Worm (Caenorhabditis elegans) whole organism, young adult: ENCODE data around the gene Y59C2A.2.

Experiments used
- B0261.1 ChIP-seq: sonication (generic microtip); optimal IDR thresholded peaks from 2 replicates; lab custom pipeline; 2016; ENCODE audit warnings: mild to moderate bottlenecking, missing genetic modification characterization, moderate library complexity, missing compliant biosample characterization
- F39B2.1 ChIP-seq: fragments of 200-800 bp; sonication (Bioruptor generic); IDR thresholded peaks from 2 replicates; pipeline ENCODE4 v1.3.6; 2022; ENCODE audit warnings: missing genetic modification reagents, missing genetic modification characterization, missing compliant biosample characterization
- Y67H2A.10 ChIP-seq: fragments of 200-800 bp; sonication (Bioruptor generic); conservative IDR thresholded peaks from 2 replicates; pipeline ENCODE4 v1.3.6; 2022; ENCODE audit warnings: missing genetic modification reagents, missing genetic modification characterization, missing compliant biosample characterization
- aptf-2 ChIP-seq: fragments of 200-800 bp; sonication (Bioruptor generic); conservative IDR thresholded peaks from 2 replicates; pipeline ENCODE4 v1.3.6; 2022; ENCODE audit warnings: missing genetic modification reagents, missing genetic modification characterization, missing compliant biosample characterization
- attf-5 ChIP-seq: fragments of 200-800 bp; sonication (Bioruptor generic); optimal IDR thresholded peaks from 2 replicates; lab custom pipeline; 2018; ENCODE audit warnings: mild to moderate bottlenecking, missing genetic modification characterization, missing compliant biosample characterization
- bed-2 ChIP-seq: fragments of 200-800 bp; sonication (Bioruptor generic); IDR thresholded peaks from 2 replicates; pipeline ENCODE4 v1.3.6; 2022; ENCODE audit warnings: missing genetic modification reagents, missing genetic modification characterization, missing compliant biosample characterization
- cebp-2 ChIP-seq: fragments of 200-800 bp; sonication (Bioruptor generic); IDR thresholded peaks from 2 replicates; pipeline ENCODE4 v1.3.6; 2022; ENCODE audit warnings: missing genetic modification characterization, missing compliant biosample characterization
- ceh-79 ChIP-seq: sonication (generic microtip); optimal IDR thresholded peaks from 2 replicates; lab custom pipeline; 2017; ENCODE audit warnings: mild to moderate bottlenecking, missing genetic modification characterization, missing compliant biosample characterization
- dpl-1 ChIP-seq: fragments of 150-350 bp; optimal IDR thresholded peaks from 2 replicates; lab custom pipeline; 2014; ENCODE audit warnings: missing biosample characterization, missing genetic modification reagents, missing genetic modification characterization
- egl-44 ChIP-seq: fragments of 200-800 bp; sonication (Bioruptor generic); IDR thresholded peaks from 2 replicates; pipeline ENCODE4 v1.3.6; 2022; ENCODE audit warnings: missing genetic modification reagents, missing genetic modification characterization, missing compliant biosample characterization
- him-1 ChIP-seq: sonication (generic microtip); optimal IDR thresholded peaks from 2 replicates; lab custom pipeline; 2016; ENCODE audit warnings: missing genotype, missing genetic modification reagents, missing genetic modification characterization, missing compliant biosample characterization
- hsf-1 ChIP-seq: fragments of 200-800 bp; sonication (Bioruptor generic); IDR thresholded peaks from 2 replicates; pipeline ENCODE4 v1.3.6; 2022; ENCODE audit warnings: missing genetic modification reagents, missing genetic modification characterization, missing compliant biosample characterization
- lag-1 ChIP-seq: fragments of 200-800 bp; sonication (Bioruptor generic); IDR thresholded peaks from 2 replicates; pipeline ENCODE4 v1.3.6; 2022; ENCODE audit warnings: missing genetic modification reagents, missing genetic modification characterization, missing compliant biosample characterization
- let-607 ChIP-seq, 2 experiments: fragments of 200-800 bp in 1 of 2; sonication (Bioruptor generic) in 1 of 2; sonication (generic microtip) in 1 of 2; optimal IDR thresholded peaks; 2 replicates each; lab custom pipeline; 2016 to 2018; ENCODE audit warnings: mild to moderate bottlenecking in 2 of 2, missing compliant biosample characterization in 2 of 2, missing genetic modification characterization in 2 of 2, moderate library complexity in 2 of 2, missing genotype in 1 of 2
- lin-35 ChIP-seq, 3 experiments: fragments of 150-350 bp in 2 of 3; sonication (generic microtip) in 1 of 3; optimal IDR thresholded peaks; 2 replicates each; lab custom pipeline; 2014 to 2018; ENCODE audit warnings: missing biosample characterization in 3 of 3, missing genetic modification characterization in 3 of 3, missing genetic modification reagents in 3 of 3
- lsl-1 ChIP-seq: fragments of 200-800 bp; sonication (Bioruptor generic); optimal IDR thresholded peaks from 2 replicates; lab custom pipeline; 2018; ENCODE audit warnings: mild to moderate bottlenecking, missing genetic modification characterization, moderate library complexity, missing compliant biosample characterization
- lsy-27 ChIP-seq: sonication (generic microtip); optimal IDR thresholded peaks from 2 replicates; lab custom pipeline; 2017; ENCODE audit warnings: missing genetic modification characterization, mild to moderate bottlenecking, missing compliant biosample characterization, antibody characterized with exemption, missing genotype, borderline replicate concordance; ENCODE audit not compliant: insufficient read depth
- mcd-1 ChIP-seq: fragments of 200-800 bp; sonication (Bioruptor generic); IDR thresholded peaks from 2 replicates; pipeline ENCODE4 v1.3.6; 2022; ENCODE audit warnings: missing genetic modification reagents, missing genetic modification characterization, missing compliant biosample characterization
- mel-28 ChIP-seq: sonication (generic microtip); optimal IDR thresholded peaks from 2 replicates; lab custom pipeline; 2016; ENCODE audit warnings: borderline replicate concordance, mild to moderate bottlenecking, missing genetic modification characterization, missing compliant biosample characterization
- nhr-120 ChIP-seq: fragments of 200-800 bp; sonication (Bioruptor generic); IDR thresholded peaks from 2 replicates; pipeline ENCODE4 v1.3.6; 2022; ENCODE audit warnings: missing genetic modification characterization, missing compliant biosample characterization
- nhr-27 ChIP-seq: fragments of 200-800 bp; sonication (Bioruptor generic); optimal IDR thresholded peaks from 2 replicates; lab custom pipeline; 2018; ENCODE audit warnings: mild to moderate bottlenecking, missing genetic modification characterization, moderate library complexity, missing compliant biosample characterization
- nhr-80 ChIP-seq: sonication (generic microtip); optimal IDR thresholded peaks from 2 replicates; lab custom pipeline; 2016; ENCODE audit warnings: missing genetic modification characterization, missing compliant biosample characterization
- nhr-90 ChIP-seq: sonication (generic microtip); optimal IDR thresholded peaks from 2 replicates; lab custom pipeline; 2016; ENCODE audit warnings: missing genotype, mild to moderate bottlenecking, missing genetic modification characterization, missing compliant biosample characterization
- pbrm-1 ChIP-seq: fragments of 200-800 bp; sonication (Bioruptor generic); IDR thresholded peaks from 2 replicates; pipeline ENCODE4 v1.3.6; 2022; ENCODE audit warnings: missing genetic modification reagents, missing genetic modification characterization, missing compliant biosample characterization
- rec-8 ChIP-seq, 2 experiments: sonication (generic microtip); optimal IDR thresholded peaks; 2 replicates each; lab custom pipeline; 2016; ENCODE audit warnings: mild to moderate bottlenecking in 2 of 2, missing genetic modification characterization in 2 of 2, missing genetic modification reagents in 2 of 2, missing genotype in 2 of 2, missing biosample characterization in 1 of 2, missing compliant biosample characterization in 1 of 2, moderate library complexity in 1 of 2
- snpc-1.1 ChIP-seq: sonication (generic microtip); optimal IDR thresholded peaks from 2 replicates; lab custom pipeline; 2017; ENCODE audit warnings: missing genetic modification characterization, mild to moderate bottlenecking, missing compliant biosample characterization, antibody characterized with exemption, moderate library complexity, missing genotype, missing genetic modification reagents; ENCODE audit not compliant: insufficient read depth
- snpc-3.4 ChIP-seq: sonication (generic microtip); optimal IDR thresholded peaks from 2 replicates; lab custom pipeline; 2017; ENCODE audit warnings: missing genetic modification characterization, mild to moderate bottlenecking, missing compliant biosample characterization, antibody characterized with exemption, moderate library complexity, missing genotype, missing genetic modification reagents
- somi-1 ChIP-seq: fragments of 200-800 bp; sonication (Bioruptor generic); optimal IDR thresholded peaks from 2 replicates; lab custom pipeline; 2018; ENCODE audit warnings: mild to moderate bottlenecking, missing genetic modification characterization, missing compliant biosample characterization
- tbx-9 ChIP-seq: sonication (generic microtip); optimal IDR thresholded peaks from 2 replicates; lab custom pipeline; 2016; ENCODE audit warnings: borderline replicate concordance, missing genetic modification characterization, inconsistent platforms, missing compliant biosample characterization
- tlf-1 ChIP-seq: fragments of 200-800 bp; sonication (Bioruptor generic); optimal IDR thresholded peaks from 2 replicates; lab custom pipeline; 2018; ENCODE audit warnings: mild to moderate bottlenecking, missing genetic modification characterization, missing compliant biosample characterization
- unc-130 ChIP-seq: sonication (generic microtip); optimal IDR thresholded peaks from 2 replicates; lab custom pipeline; 2016; ENCODE audit warnings: missing genetic modification reagents, missing genetic modification characterization, missing compliant biosample characterization
- zim-3 ChIP-seq: sonication (generic microtip); optimal IDR thresholded peaks from 2 replicates; lab custom pipeline; 2017; ENCODE audit warnings: mild to moderate bottlenecking, missing genetic modification characterization, moderate library complexity, missing compliant biosample characterization
- ztf-28 ChIP-seq: fragments of 200-800 bp; sonication (Bioruptor generic); IDR thresholded peaks from 2 replicates; pipeline ENCODE4 v1.3.6; 2022; ENCODE audit warnings: missing genetic modification reagents, missing genetic modification characterization, missing compliant biosample characterization

The Y59C2A.2 gene

ce11 chrII:2176688-2177087 is 27.2 kb downstream of the Y59C2A.2 start, which contains the start of gene gba-1:
TSS of gene gba-1 (plus strand) at chrII:2176741.
- peak; percentile 38 for TF ChIP-seq nhr-80 (tag; lab: Kevin White, UChicago)
- TF ChIP-seq attf-5 (GFP tag; lab: Kevin White, UChicago): no peak

ce11 chrII:2175367-2175766 is 28.6 kb downstream of the Y59C2A.2 start, which contains the start of gene C33C12.7:
TSS of gene C33C12.7 (minus strand) at chrII:2175467.
- TF ChIP-seq unc-130 (GFP tag; lab: Kevin White, UChicago) (no peak), lsy-27 (tag; lab: Kevin White, UChicago) (no peak), egl-44 (GFP tag; lab: Robert Waterston, UW) (no peak)

- TF ChIP-seq nhr-120 (GFP tag; lab: Robert Waterston, UW): no peak
- no peak for TF ChIP-seq bed-2 (GFP tag; lab: Robert Waterston, UW)
- TF ChIP-seq zim-3 (tag; lab: Kevin White, UChicago): no peak
- no peak for TF ChIP-seq let-607 (tag; optimal IDR thresholded peaks at IDR 0.05; lab: Kevin White, UChicago)
- TF ChIP-seq hsf-1: no peak
- no peak for TF ChIP-seq ceh-79 (tag; lab: Kevin White, UChicago)
- TF ChIP-seq Y67H2A.10 (GFP tag; lab: Robert Waterston, UW): no peak
- TF ChIP-seq pbrm-1 (GFP tag; lab: Robert Waterston, UW): no peak
- no peak for TF ChIP-seq lsl-1 (GFP tag; lab: Kevin White, UChicago)
- TF ChIP-seq nhr-80 (tag; lab: Kevin White, UChicago): no peak
- no peak for TF ChIP-seq snpc-3.4 (tag; lab: Kevin White, UChicago)
- TF ChIP-seq mel-28: no peak
- no peak for TF ChIP-seq lag-1
- TF ChIP-seq snpc-1.1 (tag; lab: Kevin White, UChicago): no peak
- TF ChIP-seq tlf-1: no peak
- TF ChIP-seq, all 124 proteins: peak for 0
Measured at ce11 chrII:2170085-2170484, 33.9 kb downstream of the Y59C2A.2 start, which contains the start of gene C33C12.12. TSS of gene C33C12.12 (minus strand) at chrII:2170185.

- no peak for TF ChIP-seq nhr-90
- no peak for TF ChIP-seq cebp-2 (GFP tag; lab: Robert Waterston, UW)
- TF ChIP-seq B0261.1 (tag; lab: Kevin White, UChicago): no peak
- no peak for TF ChIP-seq tbx-9 (tag; lab: Kevin White, UChicago)
- TF ChIP-seq egl-44 (GFP tag; lab: Robert Waterston, UW): no peak
- no peak for TF ChIP-seq tlf-1
- no peak for TF ChIP-seq dpl-1 (GFP tag; lab: Kevin White, UChicago)
- TF ChIP-seq him-1 (tag; lab: Kevin White, UChicago): no peak
Measured at ce11 chrII:2168374-2168773, 35.6 kb downstream of the Y59C2A.2 start, which contains the start of gene fbxb-38. TSS of gene fbxb-38 (minus strand) at chrII:2168763.

- TF ChIP-seq mcd-1 (GFP tag; lab: Robert Waterston, UW) (no peak), somi-1 (GFP tag; lab: Kevin White, UChicago) (no peak), F39B2.1 (GFP tag; lab: Robert Waterston, UW) (no peak), snpc-3.4 (tag; lab: Kevin White, UChicago) (no peak), aptf-2 (GFP tag; lab: Robert Waterston, UW) (no peak), lin-35 (GFP tag; optimal IDR thresholded peaks at IDR 0.05; lab: Kevin White, UChicago) (no peak), rec-8 (tag; optimal IDR thresholded peaks at IDR 0.05; lab: Kevin White, UChicago) (no peak), nhr-27 (tag; lab: Kevin White, UChicago) (no peak), ceh-79 (tag; lab: Kevin White, UChicago) (no peak), cebp-2 (GFP tag; lab: Robert Waterston, UW) (no peak), ztf-28 (no peak)
- TF ChIP-seq, all 124 proteins: peak for 0
Measured at ce11 chrII:2166376-2166775, 37.6 kb downstream of the Y59C2A.2 start, which contains the start of gene C33C12.4. TSS of gene C33C12.4 (minus strand) at chrII:2166476.
